Worm (Caenorhabditis elegans) whole organism, late embryonic: ENCODE results near the gene srh-275.

Source experiments
- C08G9.2 ChIP-seq: sonication (generic microtip); optimal IDR thresholded peaks from 2 replicates; lab custom pipeline; 2016; ENCODE audit warnings: mild to moderate bottlenecking, missing genetic modification characterization, moderate library complexity, missing compliant biosample characterization
- K02D7.2 ChIP-seq: sonication (generic microtip); optimal IDR thresholded peaks from 2 replicates; lab custom pipeline; 2017; ENCODE audit warnings: mild to moderate bottlenecking, missing genetic modification characterization, missing compliant biosample characterization
- K09A11.1 ChIP-seq: sonication (generic microtip); optimal IDR thresholded peaks from 2 replicates; lab custom pipeline; 2017; ENCODE audit warnings: antibody characterized with exemption, mild to moderate bottlenecking, missing genetic modification characterization, missing compliant biosample characterization; ENCODE audit not compliant: insufficient read depth
- T23F11.4 ChIP-seq: fragments of 200-800 bp; sonication (Bioruptor generic); optimal IDR thresholded peaks from 2 replicates; lab custom pipeline; 2018; ENCODE audit warnings: mild to moderate bottlenecking, missing genetic modification characterization, missing compliant biosample characterization
- Y22D7AL.16 ChIP-seq: sonication (generic microtip); optimal IDR thresholded peaks from 2 replicates; lab custom pipeline; 2016; ENCODE audit warnings: missing genetic modification characterization, missing compliant biosample characterization
- ama-1 ChIP-seq: fragments of 150-350 bp; optimal IDR thresholded peaks from 2 replicates; lab custom pipeline; 2014
- ceh-14 ChIP-seq: sonication (generic microtip); optimal IDR thresholded peaks from 2 replicates; lab custom pipeline; 2016; ENCODE audit warnings: missing genotype, missing genetic modification characterization, missing compliant biosample characterization
- ceh-18 ChIP-seq: sonication (generic microtip); optimal IDR thresholded peaks from 2 replicates; lab custom pipeline; 2016; ENCODE audit warnings: missing genetic modification characterization, missing compliant biosample characterization
- ceh-2 ChIP-seq: sonication (generic microtip); optimal IDR thresholded peaks from 2 replicates; lab custom pipeline; 2016; ENCODE audit warnings: missing genotype, missing genetic modification characterization, missing compliant biosample characterization
- ceh-30 ChIP-seq: fragments of 150-350 bp; optimal IDR thresholded peaks from 2 replicates; lab custom pipeline; 2014; ENCODE audit warnings: missing biosample characterization, missing genetic modification characterization
- ceh-31 ChIP-seq: sonication (generic microtip); optimal IDR thresholded peaks from 2 replicates; lab custom pipeline; 2016; ENCODE audit warnings: missing genetic modification characterization, missing compliant biosample characterization
- ceh-34 ChIP-seq: sonication (generic microtip); optimal IDR thresholded peaks from 2 replicates; lab custom pipeline; 2016; ENCODE audit warnings: mild to moderate bottlenecking, missing genetic modification characterization, missing compliant biosample characterization
- ceh-45 ChIP-seq: fragments of 200-800 bp; sonication (Bioruptor generic); IDR thresholded peaks from 2 replicates; pipeline ENCODE4 v1.3.6; 2022; ENCODE audit warnings: missing genetic modification reagents, missing genetic modification characterization, missing compliant biosample characterization
- che-1 ChIP-seq: sonication (generic microtip); optimal IDR thresholded peaks from 2 replicates; lab custom pipeline; 2016; ENCODE audit warnings: mild to moderate bottlenecking, missing genetic modification characterization, missing compliant biosample characterization
- dve-1 ChIP-seq: sonication (generic microtip); optimal IDR thresholded peaks from 2 replicates; lab custom pipeline; 2017; ENCODE audit warnings: antibody characterized with exemption, mild to moderate bottlenecking, missing genetic modification characterization, missing compliant biosample characterization
- elt-2 ChIP-seq: sonication (generic microtip); optimal IDR thresholded peaks from 2 replicates; lab custom pipeline; 2016; ENCODE audit warnings: missing genetic modification reagents, missing genetic modification characterization, missing compliant biosample characterization
- elt-4 ChIP-seq: sonication (generic microtip); optimal IDR thresholded peaks from 2 replicates; lab custom pipeline; 2016; ENCODE audit warnings: missing genetic modification characterization, missing compliant biosample characterization
- ets-4 ChIP-seq: sonication (generic microtip); optimal IDR thresholded peaks from 2 replicates; lab custom pipeline; 2016; ENCODE audit warnings: missing genetic modification characterization, missing compliant biosample characterization
- eyg-1 ChIP-seq: sonication (generic microtip); optimal IDR thresholded peaks from 2 replicates; lab custom pipeline; 2016; ENCODE audit warnings: missing genotype, missing genetic modification characterization, missing compliant biosample characterization
- fkh-6 ChIP-seq: sonication (generic microtip); optimal IDR thresholded peaks from 2 replicates; lab custom pipeline; 2016; ENCODE audit warnings: missing genetic modification characterization, missing compliant biosample characterization
- hlh-13 ChIP-seq: fragments of 200-800 bp; sonication (Bioruptor generic); optimal IDR thresholded peaks from 2 replicates; lab custom pipeline; 2018; ENCODE audit warnings: mild to moderate bottlenecking, missing genetic modification characterization, missing compliant biosample characterization
- hlh-6 ChIP-seq: sonication (generic microtip); optimal IDR thresholded peaks from 2 replicates; lab custom pipeline; 2016; ENCODE audit warnings: missing genotype, missing genetic modification characterization, missing compliant biosample characterization
- hlh-8 ChIP-seq: sonication (generic microtip); optimal IDR thresholded peaks from 2 replicates; lab custom pipeline; 2016; ENCODE audit warnings: missing genotype, missing genetic modification characterization, missing compliant biosample characterization
- lin-11 ChIP-seq: fragments of 200-800 bp; sonication (Bioruptor generic); optimal IDR thresholded peaks from 2 replicates; lab custom pipeline; 2018; ENCODE audit warnings: mild to moderate bottlenecking, missing genetic modification characterization, missing compliant biosample characterization
- mec-3 ChIP-seq: sonication (generic microtip); optimal IDR thresholded peaks from 2 replicates; lab custom pipeline; 2016; ENCODE audit warnings: borderline replicate concordance, missing genetic modification characterization, missing compliant biosample characterization
- npax-4 ChIP-seq: sonication (generic microtip); optimal IDR thresholded peaks from 2 replicates; lab custom pipeline; 2016; ENCODE audit warnings: missing genetic modification characterization, missing compliant biosample characterization
- odd-2 ChIP-seq: sonication (generic microtip); optimal IDR thresholded peaks from 2 replicates; lab custom pipeline; 2017; ENCODE audit warnings: antibody characterized with exemption, mild to moderate bottlenecking, missing genetic modification characterization, missing compliant biosample characterization
- pag-3 ChIP-seq: sonication (generic microtip); optimal IDR thresholded peaks from 2 replicates; lab custom pipeline; 2016; ENCODE audit warnings: missing compliant biosample characterization, missing genetic modification characterization, borderline replicate concordance
- pax-1 ChIP-seq: fragments of 150-350 bp; optimal IDR thresholded peaks from 2 replicates; lab custom pipeline; 2014; ENCODE audit warnings: missing biosample characterization, missing genetic modification characterization
- pha-2 ChIP-seq: sonication (generic microtip); optimal IDR thresholded peaks from 2 replicates; lab custom pipeline; 2017; ENCODE audit warnings: mild to moderate bottlenecking, missing genetic modification characterization, missing compliant biosample characterization
- pha-4 ChIP-seq: fragments of 150-350 bp; optimal IDR thresholded peaks from 2 replicates; lab custom pipeline; 2018; ENCODE audit warnings: missing biosample characterization, missing genetic modification reagents, missing genetic modification characterization
- pqm-1 ChIP-seq: sonication (generic microtip); optimal IDR thresholded peaks from 2 replicates; lab custom pipeline; 2016; ENCODE audit warnings: missing genetic modification characterization, missing compliant biosample characterization
- pros-1 ChIP-seq: fragments of 150-350 bp; optimal IDR thresholded peaks from 2 replicates; lab custom pipeline; 2014; ENCODE audit warnings: missing biosample characterization, missing genetic modification reagents, missing genetic modification characterization
- ref-2 ChIP-seq: sonication (generic microtip); optimal IDR thresholded peaks from 2 replicates; lab custom pipeline; 2016; ENCODE audit warnings: missing genetic modification characterization, missing compliant biosample characterization
- sox-2 ChIP-seq: fragments of 200-800 bp; sonication (Bioruptor generic); IDR thresholded peaks from 2 replicates; pipeline ENCODE4 v1.3.6; 2022; ENCODE audit warnings: missing genetic modification reagents, missing genetic modification characterization, missing compliant biosample characterization
- sox-4 ChIP-seq: sonication (generic microtip); optimal IDR thresholded peaks from 2 replicates; lab custom pipeline; 2017; ENCODE audit warnings: mild to moderate bottlenecking, missing genetic modification characterization, inconsistent platforms, missing compliant biosample characterization
- syd-9 ChIP-seq: sonication (generic microtip); optimal IDR thresholded peaks from 2 replicates; lab custom pipeline; 2016; ENCODE audit warnings: mild to moderate bottlenecking, missing genetic modification characterization, moderate library complexity, missing compliant biosample characterization
- tbx-2 ChIP-seq: sonication (generic microtip); optimal IDR thresholded peaks from 2 replicates; lab custom pipeline; 2016; ENCODE audit warnings: missing genetic modification characterization, missing compliant biosample characterization
- ttx-3 ChIP-seq: sonication (generic microtip); optimal IDR thresholded peaks from 2 replicates; lab custom pipeline; 2016; ENCODE audit warnings: missing genetic modification reagents, missing genetic modification characterization, missing compliant biosample characterization
- unc-55 ChIP-seq: sonication (generic microtip); optimal IDR thresholded peaks from 2 replicates; lab custom pipeline; 2017; ENCODE audit warnings: missing biosample characterization, missing genetic modification reagents, missing genetic modification characterization
- ztf-16 ChIP-seq: sonication (generic microtip); optimal IDR thresholded peaks from 2 replicates; lab custom pipeline; 2017; ENCODE audit warnings: missing genetic modification characterization, missing compliant biosample characterization

Gene srh-275

DNA sequence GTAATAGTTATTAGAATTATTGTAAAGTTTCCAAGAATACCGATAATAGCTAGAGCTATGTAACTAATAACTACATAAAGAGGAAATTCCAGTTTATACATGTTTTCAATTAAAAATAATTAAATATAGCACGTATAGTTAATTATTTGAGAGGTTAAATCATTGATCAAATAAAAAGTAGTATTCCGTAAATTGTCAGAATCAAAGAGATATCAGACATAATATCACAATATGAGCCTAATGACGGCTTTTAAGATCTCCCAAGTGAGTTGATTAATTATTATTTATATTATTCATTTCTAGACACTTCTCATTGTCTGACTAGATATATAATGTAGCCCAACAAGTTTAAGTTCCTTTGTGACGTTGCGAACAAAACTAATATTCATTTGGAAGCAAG, 26.6 kb downstream of the srh-275 start, which contains the start of gene srsx-24:
TSS of gene srsx-24 (minus strand) at position 101 of the 400 bp plus-strand sequence.
- no peak for TF ChIP-seq tbx-2
- no peak for TF ChIP-seq pha-4 (tag; lab: Kevin White, UChicago)
- no peak for TF ChIP-seq ceh-30 (tag; lab: Kevin White, UChicago)
- TF ChIP-seq syd-9, result no peak
- TF ChIP-seq hlh-13, result no peak
- no peak for TF ChIP-seq pax-1 (tag; lab: Kevin White, UChicago)
- TF ChIP-seq dve-1 (tag; lab: Kevin White, UChicago), result no peak
- TF ChIP-seq K02D7.2 (tag; lab: Kevin White, UChicago), result no peak
- no peak for TF ChIP-seq che-1 (tag; lab: Kevin White, UChicago)
- no peak for TF ChIP-seq ttx-3 (tag; lab: Kevin White, UChicago)
- TF ChIP-seq ref-2 (tag; lab: Kevin White, UChicago), result no peak
- TF ChIP-seq, all 69 proteins: peak for 0

DNA sequence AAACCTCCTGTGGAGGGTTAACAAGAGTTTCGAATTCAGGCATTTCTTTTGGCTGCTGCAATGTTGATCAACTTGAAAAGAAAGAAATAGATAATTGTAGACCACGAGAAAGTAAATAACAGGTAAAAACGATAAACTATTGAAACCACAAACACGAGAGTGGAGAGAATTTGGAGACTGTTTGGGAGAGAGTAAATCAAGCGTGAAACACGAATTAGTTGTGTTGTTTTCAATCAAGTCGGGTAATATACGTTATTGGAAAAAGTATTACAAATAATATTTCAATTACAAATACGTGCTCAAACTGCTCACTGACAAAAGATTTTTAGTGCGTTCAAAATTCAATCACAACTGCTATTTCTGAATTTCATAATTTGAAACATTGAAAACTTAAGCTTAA, 28.2 kb downstream of the srh-275 start, which contains the start of gene C03G6.17:
TSS of gene C03G6.17 (minus strand) at position 101 of the 400 bp plus-strand sequence.
- TF ChIP-seq K09A11.1 (no peak), mec-3 (tag; lab: Kevin White, UChicago) (no peak), pqm-1 (tag; lab: Kevin White, UChicago) (no peak), elt-2 (tag; lab: Kevin White, UChicago) (no peak), ztf-16 (tag; lab: Kevin White, UChicago) (no peak), ceh-2 (no peak), eyg-1 (tag; lab: Kevin White, UChicago) (no peak), lin-11 (tag; lab: Kevin White, UChicago) (no peak), npax-4 (tag; lab: Kevin White, UChicago) (no peak), pha-2 (no peak), pros-1 (tag; lab: Kevin White, UChicago) (no peak), hlh-8 (tag; lab: Kevin White, UChicago) (no peak), hlh-13 (no peak), ama-1 (no peak), odd-2 (tag; lab: Kevin White, UChicago) (no peak), che-1 (tag; lab: Kevin White, UChicago) (no peak)

DNA sequence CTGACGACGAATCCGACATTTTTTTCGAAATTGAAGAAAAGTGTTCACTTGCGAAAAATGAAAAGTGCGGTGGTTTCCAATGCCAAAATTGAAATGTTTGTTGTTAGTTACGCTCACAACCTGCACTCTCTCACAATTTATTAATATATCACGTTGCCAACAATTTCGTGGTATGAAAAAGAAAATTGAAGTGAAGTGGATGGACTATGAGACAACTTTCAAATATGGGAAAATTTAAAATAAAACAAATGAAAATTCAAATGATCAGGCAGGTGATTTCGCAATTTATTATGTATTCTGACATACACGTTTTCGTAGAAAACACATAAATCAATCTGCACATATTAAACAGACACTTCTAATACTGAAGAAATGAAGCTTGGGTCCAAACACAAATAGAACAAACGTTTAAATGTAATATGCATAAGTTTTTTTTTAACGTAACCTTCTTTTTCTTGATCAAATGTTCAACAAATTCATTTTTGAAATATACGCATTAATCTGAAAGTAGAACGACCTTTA, 33.3 kb downstream of the srh-275 start, which contains the start of gene srp-6:
TSS of gene srp-6 (minus strand) at position 51 of the 522 bp plus-strand sequence.
- TF ChIP-seq ceh-31, result no peak
- no peak for TF ChIP-seq Y22D7AL.16 (tag; lab: Kevin White, UChicago)
- TF ChIP-seq hlh-6, result no peak
- no peak for TF ChIP-seq ama-1
- no peak for TF ChIP-seq C08G9.2 (tag; lab: Kevin White, UChicago)

DNA sequence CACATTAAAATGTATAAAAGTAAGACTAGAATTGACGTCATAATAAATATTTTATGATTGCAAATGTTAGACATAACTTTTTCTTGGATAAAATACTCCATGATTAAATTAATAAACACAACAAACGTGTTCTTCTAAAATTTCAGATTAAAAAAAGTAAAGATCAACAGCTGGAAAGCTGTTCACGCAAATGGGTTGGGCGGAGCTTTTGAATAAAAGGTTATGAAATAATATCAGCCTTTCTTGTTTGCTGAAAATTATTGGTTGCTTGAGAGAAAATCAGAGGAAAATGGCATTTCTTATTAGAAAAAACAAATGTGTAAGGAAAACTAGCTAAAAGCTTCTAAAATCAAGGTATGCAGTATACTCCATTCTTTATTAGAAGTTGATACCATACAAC, 35.0 kb downstream of the srh-275 start, which contains the start of gene C02H6.3:
TSS of gene C02H6.3 (minus strand) at position 101 of the 400 bp plus-strand sequence.
- no peak for TF ChIP-seq elt-4 (tag; lab: Kevin White, UChicago)
- no peak for TF ChIP-seq hlh-13
- no peak for TF ChIP-seq npax-4 (tag; lab: Kevin White, UChicago)
- no peak for TF ChIP-seq ets-4 (tag; lab: Kevin White, UChicago)
- no peak for TF ChIP-seq Y22D7AL.16 (tag; lab: Kevin White, UChicago)
- no peak for TF ChIP-seq pros-1 (tag; lab: Kevin White, UChicago)
- no peak for TF ChIP-seq ceh-18
- no peak for TF ChIP-seq fkh-6

DNA sequence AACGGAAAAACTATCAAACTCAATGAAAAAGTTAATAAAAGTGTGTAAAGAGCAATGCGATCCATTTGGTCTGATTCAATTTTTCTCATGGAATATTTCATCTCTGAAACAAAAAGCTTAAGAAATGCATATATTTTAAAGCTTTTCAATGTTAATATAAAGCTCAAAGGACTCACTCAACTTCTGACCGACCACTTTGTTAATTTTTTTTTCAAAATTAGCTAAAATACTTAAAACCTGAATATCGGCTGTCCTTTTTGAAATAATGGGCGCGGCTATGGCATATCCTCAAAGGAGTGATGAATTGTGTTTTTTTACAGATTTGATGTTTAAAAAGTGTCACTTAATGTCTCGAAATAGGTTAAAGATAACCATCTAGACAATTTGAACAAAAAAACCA, 37.0 kb downstream of the srh-275 start, which contains the start of gene C02H6.1:
TSS of gene C02H6.1 (minus strand) at position 101 of the 400 bp plus-strand sequence.
- no peak for TF ChIP-seq ref-2 (tag; lab: Kevin White, UChicago)
- TF ChIP-seq unc-55 (GFP tag; lab: Kevin White, UChicago), result no peak
- TF ChIP-seq pag-3 (tag; lab: Kevin White, UChicago), result no peak
- TF ChIP-seq hlh-6, result no peak
- TF ChIP-seq mec-3 (tag; lab: Kevin White, UChicago), result no peak
- no peak for TF ChIP-seq ceh-14 (tag; lab: Kevin White, UChicago)
- no peak for TF ChIP-seq T23F11.4
- TF ChIP-seq ceh-45 (GFP tag; lab: Robert Waterston, UW), result no peak
- TF ChIP-seq hlh-8 (tag; lab: Kevin White, UChicago), result no peak
- no peak for TF ChIP-seq tbx-2
- no peak for TF ChIP-seq Y22D7AL.16 (tag; lab: Kevin White, UChicago)
- TF ChIP-seq sox-2, result no peak
- TF ChIP-seq sox-4, result no peak
- no peak for TF ChIP-seq ceh-34 (tag; lab: Kevin White, UChicago)
